Worm (Caenorhabditis elegans): ENCODE results near the gene vha-6.
A peak's percentile ranks its signal among the peaks of the same experiment; 100 is the strongest.

Gene vha-6

ce11 chrII:11464427-11464944, 26.2 kb upstream of the vha-6 start, which contains the start of the genes aars-1 and rga-1 (continued):
- TF ChIP-seq nhr-102 (tag; optimal IDR thresholded peaks at IDR 0.05) (peak; percentile 30), mdl-1 (tag; optimal IDR thresholded peaks at IDR 0.05) (peak in 1 of 2 experiments; percentile 82), daf-16 (GFP tag; optimal IDR thresholded peaks at IDR 0.05) (peak in 1 of 2 experiments; percentile 3), daf-16 (tag; optimal IDR thresholded peaks at IDR 0.05) (peak; percentile 68), nhr-25 (tag; optimal IDR thresholded peaks at IDR 0.05; ENCODE audit: borderline replicate concordance, insufficient read depth) (no peak), snpc-1.2 (GFP tag; IDR thresholded peaks at IDR 0.05) (no peak), mxl-3 (GFP tag; optimal IDR thresholded peaks at IDR 0.05) (peak; percentile 91), hif-1 (tag; optimal IDR thresholded peaks at IDR 0.05) (peak in 1 of 2 experiments; percentile 19), ces-1 (GFP tag; optimal IDR thresholded peaks at IDR 0.05) (no peak), snpc-4 (tag; optimal IDR thresholded peaks at IDR 0.05) (no peak), set-16 (GFP tag; IDR thresholded peaks at IDR 0.05) (no peak), daf-12 (tag; optimal IDR thresholded peaks at IDR 0.05) (no peak), nhr-77 (tag; optimal IDR thresholded peaks at IDR 0.05) (peak; percentile 20), nhr-41 (GFP tag; IDR thresholded peaks at IDR 0.05) (no peak), dve-1 (tag; optimal IDR thresholded peaks at IDR 0.05; ENCODE audit: insufficient read depth) (peak; percentile 79), lin-13 (GFP tag; optimal IDR thresholded peaks at IDR 0.05) (peak; percentile 22), ceh-28 (tag; optimal IDR thresholded peaks at IDR 0.05) (peak; percentile 11), mes-2 (tag; optimal IDR thresholded peaks at IDR 0.05; ENCODE audit: poor library complexity, severe bottlenecking) (peak; percentile 79), skn-1 (tag; optimal IDR thresholded peaks at IDR 0.05) (no peak), lir-3 (tag; optimal IDR thresholded peaks at IDR 0.05) (no peak), nhr-237 (tag; optimal IDR thresholded peaks at IDR 0.05) (no peak), nhr-111 (GFP tag; optimal IDR thresholded peaks at IDR 0.05) (no peak), gei-8 (GFP tag; optimal IDR thresholded peaks at IDR 0.05) (no peak), dpl-1 (GFP tag; optimal IDR thresholded peaks at IDR 0.05) (peak; percentile 54), R02D3.7 (tag; optimal IDR thresholded peaks at IDR 0.05) (no peak), Y75B8A.6 (GFP tag; IDR thresholded peaks at IDR 0.05) (no peak), unc-39 (tag; optimal IDR thresholded peaks at IDR 0.05) (no peak), zag-1 (tag; optimal IDR thresholded peaks at IDR 0.05) (no peak), nhr-76 (tag; optimal IDR thresholded peaks at IDR 0.05) (no peak), madf-5 (GFP tag; IDR thresholded peaks at IDR 0.05) (no peak), dmd-9 (GFP tag; IDR thresholded peaks at IDR 0.05) (no peak), ztf-11 (tag; optimal IDR thresholded peaks at IDR 0.05) (no peak), nhr-48 (tag; optimal IDR thresholded peaks at IDR 0.05) (peak; percentile 95), lin-15B (tag; optimal IDR thresholded peaks at IDR 0.05) (no peak), ceh-44 (GFP tag; IDR thresholded peaks at IDR 0.05) (no peak), ctbp-1 (GFP tag; IDR thresholded peaks at IDR 0.05) (no peak), lsy-2 (tag; optimal IDR thresholded peaks at IDR 0.05) (peak in 1 of 2 experiments; percentile 72), nhr-42 (GFP tag; IDR thresholded peaks at IDR 0.05) (no peak), F26F4.8 (GFP tag; conservative IDR thresholded peaks at IDR 0.05) (no peak), saeg-2 (GFP tag; IDR thresholded peaks at IDR 0.05) (0 out of 2 replicates have a peak, but pooled peaks have one; percentile 23), cey-2 (tag; optimal IDR thresholded peaks at IDR 0.05; ENCODE audit: borderline replicate concordance, insufficient read depth) (no peak), zfp-2 (tag; optimal IDR thresholded peaks at IDR 0.05) (no peak), nhr-6 (tag; optimal IDR thresholded peaks at IDR 0.05) (peak; percentile 51), ceh-32 (tag; optimal IDR thresholded peaks at IDR 0.05; ENCODE audit: poor library complexity) (no peak), D1046.2 (GFP tag; IDR thresholded peaks at IDR 0.05) (no peak), zip-2 (tag; optimal IDR thresholded peaks at IDR 0.05) (peak; percentile 54), daf-19 (GFP tag; conservative IDR thresholded peaks at IDR 0.05) (no peak), pha-4 (GFP tag; IDR thresholded peaks at IDR 0.05) (peak; percentile 65; the same call in 1 of the 2 replicates), pha-4 (tag; optimal IDR thresholded peaks at IDR 0.05) (no peak), mdt-29 (GFP tag; IDR thresholded peaks at IDR 0.05) (no peak), dmd-6 (GFP tag; IDR thresholded peaks at IDR 0.05) (peak; percentile 81)

Data from whole organism, L4 larva.